Fruit fly (Drosophila melanogaster) whole organism, embryonic: Measurements from ENCODE around the gene Rab9.
A peak's percentile ranks its signal among the peaks of the same experiment; 100 is the strongest.

Source experiments
- Aef1 ChIP-seq: fragments of 200-800 bp; sonication (Bioruptor generic); IDR thresholded peaks from 3 replicates; pipeline ENCODE4 v1.3.6; 2022; ENCODE audit warnings: missing biosample characterization, missing genetic modification characterization
- Awh ChIP-seq: fragments of 200-800 bp; sonication (Bioruptor generic); IDR thresholded peaks from 2 replicates; pipeline ENCODE4, ENCODE4 v1.3.6; 2022; ENCODE audit warnings: missing biosample characterization, missing genetic modification characterization
- CG10321 ChIP-seq: fragments of 200-800 bp; sonication (Bioruptor generic); IDR thresholded peaks from 2 replicates; pipeline ENCODE4 v1.3.6; 2022; ENCODE audit warnings: missing biosample characterization, missing genetic modification characterization
- CG10979 ChIP-seq: fragments of 200-800 bp; sonication (Bioruptor generic); optimal IDR thresholded peaks from 2 replicates; lab custom pipeline; 2018; ENCODE audit warnings: missing biosample characterization, mild to moderate bottlenecking, missing genetic modification characterization, moderate library complexity
- CG11723 ChIP-seq: fragments of 200-800 bp; sonication (Bioruptor generic); optimal IDR thresholded peaks from 2 replicates; lab custom pipeline; 2017; ENCODE audit warnings: missing biosample characterization, mild to moderate bottlenecking, missing genetic modification characterization
- CG12104 ChIP-seq: fragments of 200-800 bp; sonication (Bioruptor generic); optimal IDR thresholded peaks from 3 replicates; lab custom pipeline; 2016; ENCODE audit warnings: missing biosample characterization, missing genetic modification characterization
- CG13424 ChIP-seq: fragments of 200-800 bp; sonication (Bioruptor generic); optimal IDR thresholded peaks from 2 replicates; lab custom pipeline; 2019; ENCODE audit warnings: missing biosample characterization, mild to moderate bottlenecking, missing genetic modification characterization, moderate library complexity
- CG15011 ChIP-seq: fragments of 200-800 bp; sonication (Bioruptor generic); optimal IDR thresholded peaks from 3 replicates; lab custom pipeline; 2018; ENCODE audit warnings: missing biosample characterization, mild to moderate bottlenecking, missing genetic modification characterization
- CG1603 ChIP-seq: fragments of 200-800 bp; sonication (Bioruptor generic); optimal IDR thresholded peaks from 2 replicates; lab custom pipeline; 2019; ENCODE audit warnings: missing biosample characterization, mild to moderate bottlenecking, missing genetic modification characterization, moderate library complexity
- CG2199 ChIP-seq: fragments of 200-800 bp; sonication (Bioruptor generic); IDR thresholded peaks from 3 replicates; pipeline ENCODE4 v1.3.6; 2022; ENCODE audit warnings: missing biosample characterization, missing genetic modification characterization
- CG3281 ChIP-seq: fragments of 200-800 bp; sonication (Bioruptor generic); optimal IDR thresholded peaks from 3 replicates; lab custom pipeline; 2017; ENCODE audit warnings: missing biosample characterization, mild to moderate bottlenecking, missing genetic modification characterization
- CG4360 ChIP-seq: fragments of 200-800 bp; sonication (Bioruptor generic); IDR thresholded peaks from 2 replicates; pipeline ENCODE4 v1.3.6; 2022; ENCODE audit warnings: missing biosample characterization, missing genetic modification characterization
- CG4854 ChIP-seq: fragments of 200-800 bp; sonication (Bioruptor generic); optimal IDR thresholded peaks from 2 replicates; lab custom pipeline; 2016; ENCODE audit warnings: missing biosample characterization, missing genetic modification characterization, inconsistent platforms
- CG6175 ChIP-seq: fragments of 200-800 bp; sonication (Bioruptor generic); IDR thresholded peaks from 3 replicates; pipeline ENCODE4 v1.3.6; 2022; ENCODE audit warnings: missing biosample characterization, missing genetic modification characterization
- CG6689 ChIP-seq: fragments of 200-800 bp; sonication (Bioruptor generic); IDR thresholded peaks from 2 replicates; pipeline ENCODE4 v1.3.6; 2022; ENCODE audit warnings: missing biosample characterization, missing genetic modification characterization
- CG7963 ChIP-seq: fragments of 200-800 bp; sonication (Bioruptor generic); IDR thresholded peaks from 3 replicates; pipeline ENCODE4 v1.3.6; 2022; ENCODE audit warnings: missing biosample characterization, missing genetic modification characterization; ENCODE audit not compliant: partially characterized antibody
- CG9437 ChIP-seq: fragments of 200-800 bp; sonication (Bioruptor generic); optimal IDR thresholded peaks from 2 replicates; lab custom pipeline; 2018; ENCODE audit warnings: missing biosample characterization, mild to moderate bottlenecking, missing genetic modification characterization
- CoRest ChIP-seq: fragments of 200-800 bp; sonication (Bioruptor generic); optimal IDR thresholded peaks from 3 replicates; lab custom pipeline; 2018; ENCODE audit warnings: missing biosample characterization, mild to moderate bottlenecking, missing genetic modification characterization, moderate library complexity
- Drgx ChIP-seq: fragments of 200-800 bp; sonication (Bioruptor generic); IDR thresholded peaks from 2 replicates; pipeline ENCODE4 v1.3.6; 2022; ENCODE audit warnings: missing biosample characterization, missing genetic modification characterization
- E2f1 ChIP-seq: fragments of 200-800 bp; sonication (Bioruptor generic); IDR thresholded peaks from 2 replicates; pipeline ENCODE4 v1.3.6; 2022; ENCODE audit warnings: missing biosample characterization, missing genetic modification characterization
- Fer2 ChIP-seq: fragments of 200-800 bp; sonication (Bioruptor generic); optimal IDR thresholded peaks from 2 replicates; lab custom pipeline; 2018; ENCODE audit warnings: missing biosample characterization, mild to moderate bottlenecking, missing genetic modification characterization, moderate library complexity
- H2.0 ChIP-seq: fragments of 200-800 bp; sonication (Bioruptor generic); IDR thresholded peaks from 2 replicates; pipeline ENCODE4 v1.3.6; 2022; ENCODE audit warnings: missing biosample characterization, missing genetic modification characterization
- Hsf ChIP-seq: fragments of 200-800 bp; sonication (Bioruptor generic); optimal IDR thresholded peaks from 3 replicates; lab custom pipeline; 2016; ENCODE audit warnings: missing biosample characterization, missing genetic modification characterization
- Lhr ChIP-seq: fragments of 200-800 bp; sonication (Bioruptor generic); optimal IDR thresholded peaks from 3 replicates; lab custom pipeline; 2017; ENCODE audit warnings: mild to moderate bottlenecking, missing biosample characterization, missing genetic modification reagents, missing genetic modification characterization
- Meics ChIP-seq: fragments of 200-800 bp; sonication (Bioruptor generic); optimal IDR thresholded peaks from 2 replicates; lab custom pipeline; 2017; ENCODE audit warnings: missing biosample characterization, mild to moderate bottlenecking, missing genetic modification characterization
- Ravus ChIP-seq: fragments of 200-800 bp; sonication (Bioruptor generic); IDR thresholded peaks from 2 replicates; pipeline ENCODE4 v1.3.6; 2022; ENCODE audit warnings: missing biosample characterization, missing genetic modification characterization
- abd-A ChIP-seq: fragments of 200-800 bp; sonication (Bioruptor generic); optimal IDR thresholded peaks from 3 replicates; lab custom pipeline; 2019; ENCODE audit warnings: missing biosample characterization, mild to moderate bottlenecking, missing genetic modification characterization, moderate library complexity
- ara ChIP-seq: fragments of 200-800 bp; sonication (Bioruptor generic); IDR thresholded peaks from 2 replicates; pipeline ENCODE4 v1.3.6; 2022; ENCODE audit warnings: missing biosample characterization, missing genetic modification characterization
- br ChIP-seq: fragments of >200 bp; optimal IDR thresholded peaks from 2 replicates; lab custom pipeline; 2017
- dpn ChIP-seq, 2 experiments: fragments of 200-800 bp; sonication (Bioruptor generic); optimal IDR thresholded peaks; 3 replicates each; lab custom pipeline; 2016; ENCODE audit warnings: missing biosample characterization in 2 of 2, missing genetic modification characterization in 2 of 2
- dysf ChIP-seq: fragments of 200-800 bp; sonication (Bioruptor generic); IDR thresholded peaks from 3 replicates; pipeline ENCODE4 v1.3.6; 2022; ENCODE audit warnings: missing biosample characterization, missing genetic modification characterization
- grau ChIP-seq: fragments of 200-800 bp; optimal IDR thresholded peaks from 3 replicates; lab custom pipeline; 2019; ENCODE audit warnings: missing biosample characterization, mild to moderate bottlenecking, missing genetic modification characterization, moderate library complexity
- gro ChIP-seq: fragments of 200-800 bp; sonication (Bioruptor generic); optimal IDR thresholded peaks from 2 replicates; lab custom pipeline; 2016; ENCODE audit warnings: missing biosample characterization, missing genetic modification characterization
- hkb ChIP-seq, 2 experiments: fragments of 200-800 bp in 1 of 2; fragments of >200 bp in 1 of 2; sonication (Bioruptor generic) in 1 of 2; IDR thresholded peaks in 1 of 2; optimal IDR thresholded peaks in 1 of 2; 2 replicates each; pipeline versions ENCODE4 v1.3.6 to Lab custom; 2017 to 2022; ENCODE audit warnings: missing biosample characterization in 1 of 2, missing genetic modification characterization in 1 of 2
- inv ChIP-seq: fragments of 200-800 bp; sonication (Bioruptor generic); IDR thresholded peaks from 2 replicates; pipeline ENCODE4 v1.3.6; 2022; ENCODE audit warnings: missing biosample characterization, missing genetic modification characterization; ENCODE audit not compliant: partially characterized antibody
- kay ChIP-seq: fragments of 200-800 bp; sonication (Bioruptor generic); optimal IDR thresholded peaks from 2 replicates; lab custom pipeline; 2016; ENCODE audit warnings: missing biosample characterization, missing genetic modification characterization
- pho ChIP-seq: fragments of 200-800 bp; sonication (Bioruptor generic); optimal IDR thresholded peaks from 2 replicates; lab custom pipeline; 2016; ENCODE audit warnings: missing biosample characterization, missing genetic modification characterization
- row ChIP-seq: fragments of 200-800 bp; sonication (Bioruptor generic); IDR thresholded peaks from 3 replicates; pipeline ENCODE4 v1.3.6; 2022; ENCODE audit warnings: missing biosample characterization, missing genetic modification characterization
- run ChIP-seq: fragments of 200-800 bp; sonication (Bioruptor generic); optimal IDR thresholded peaks from 3 replicates; lab custom pipeline; 2018; ENCODE audit warnings: missing biosample characterization, mild to moderate bottlenecking, missing genetic modification characterization
- sens ChIP-seq: fragments of 200-800 bp; sonication (Bioruptor generic); peaks from one replicate; lab custom pipeline; 2016; ENCODE audit warnings: missing biosample characterization, missing genetic modification characterization
- sim ChIP-seq: fragments of 200-800 bp; sonication (Bioruptor generic); IDR thresholded peaks from 2 replicates; pipeline ENCODE4 v1.3.6; 2022; ENCODE audit warnings: missing biosample characterization, missing genetic modification characterization
- slbo ChIP-seq: fragments of 200-800 bp; sonication (Bioruptor generic); IDR thresholded peaks from 2 replicates; pipeline ENCODE4 v1.3.6; 2022; ENCODE audit warnings: missing biosample characterization, missing genetic modification characterization
- sob ChIP-seq: fragments of 200-800 bp; sonication (Bioruptor generic); IDR thresholded peaks from 2 replicates; pipeline ENCODE4 v1.3.6; 2022; ENCODE audit warnings: missing biosample characterization, missing genetic modification characterization
- sr ChIP-seq: fragments of 200-800 bp; sonication (Bioruptor generic); IDR thresholded peaks from 3 replicates; pipeline ENCODE4 v1.3.6; 2022; ENCODE audit warnings: missing biosample characterization, missing genetic modification characterization
- ssp ChIP-seq: fragments of 200-800 bp; sonication (Bioruptor generic); IDR thresholded peaks from 2 replicates; pipeline ENCODE4 v1.3.6; 2022; ENCODE audit warnings: missing biosample characterization, missing genetic modification characterization
- vnd ChIP-seq: fragments of 200-800 bp; sonication (Bioruptor generic); IDR thresholded peaks from 3 replicates; pipeline ENCODE4 v1.3.6; 2022; ENCODE audit warnings: missing biosample characterization, missing genetic modification characterization; ENCODE audit not compliant: partially characterized antibody
- zfh2 ChIP-seq: fragments of 200-800 bp; sonication (Bioruptor generic); optimal IDR thresholded peaks from 2 replicates; lab custom pipeline; 2016; ENCODE audit warnings: missing biosample characterization, missing genetic modification characterization

The Rab9 gene

DNA sequence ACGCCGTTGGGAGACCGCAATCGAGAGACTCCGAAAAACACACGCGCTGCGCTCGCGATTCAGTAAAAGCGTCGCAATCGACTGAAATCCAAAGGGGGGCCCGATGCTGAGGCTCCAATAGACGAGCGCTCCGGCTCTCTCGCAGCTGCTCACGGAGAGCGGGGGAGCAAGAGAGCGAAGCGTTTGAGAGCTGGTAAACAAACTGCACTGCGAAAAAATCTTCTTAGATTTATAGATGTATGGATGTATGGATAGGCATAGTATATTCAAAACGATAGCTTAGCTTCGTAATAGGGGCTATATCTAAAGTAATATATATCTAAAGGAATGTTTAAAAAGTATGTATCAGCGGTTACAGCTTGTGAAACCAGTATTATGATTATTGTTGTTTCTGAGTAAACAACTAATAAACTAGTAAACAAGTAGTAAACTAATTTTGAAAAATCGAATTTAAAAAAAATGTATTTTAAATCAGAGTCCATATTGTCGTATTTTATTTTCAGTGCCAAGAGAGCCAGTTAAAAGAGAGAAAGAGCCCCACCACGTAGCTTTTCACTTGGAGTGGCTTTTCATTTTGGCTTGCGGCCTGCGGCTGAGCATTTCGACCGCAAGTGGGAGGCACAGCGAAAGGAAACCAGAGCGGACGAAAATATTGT is 8.8 kb upstream of the Rab9 start, which contains the start of the genes Alp12 and CG13085 (continued):
- TF ChIP-seq CG6175 (GFP tag; lab: Robert Waterston, UW) = peak; percentile 91
- TF ChIP-seq CG10321 (GFP tag; lab: Robert Waterston, UW) = peak; percentile 78; the same call in 1 of the 2 replicates
- TF ChIP-seq Meics (GFP tag; lab: Kevin White, UChicago) = peak; percentile 99
- TF ChIP-seq zfh2 (GFP tag; lab: Kevin White, UChicago) = peak; percentile 90
- peak; percentile 98 for TF ChIP-seq CG10979 (tag; lab: Kevin White, UChicago)
- TF ChIP-seq sr (GFP tag; lab: Robert Waterston, UW) = peak; percentile 72; the same call in 1 of the 3 replicates
- peak; percentile 91 for TF ChIP-seq CG4854 (GFP tag; lab: Kevin White, UChicago)
- TF ChIP-seq CoRest (tag; lab: Kevin White, UChicago) = peak; percentile 99
- TF ChIP-seq Fer2 (tag; lab: Kevin White, UChicago) = peak; percentile 94
- peak; percentile 99 for TF ChIP-seq CG13424 (tag; lab: Kevin White, UChicago)
- peak; percentile 96 for TF ChIP-seq CG11723
- TF ChIP-seq Hsf (GFP tag; lab: Kevin White, UChicago) = peak; percentile 98
- peak; percentile 93 for TF ChIP-seq Aef1 (GFP tag; lab: Robert Waterston, UW)
- peak; percentile 92 for TF ChIP-seq gro
- TF ChIP-seq Ravus = peak; percentile 88

DNA sequence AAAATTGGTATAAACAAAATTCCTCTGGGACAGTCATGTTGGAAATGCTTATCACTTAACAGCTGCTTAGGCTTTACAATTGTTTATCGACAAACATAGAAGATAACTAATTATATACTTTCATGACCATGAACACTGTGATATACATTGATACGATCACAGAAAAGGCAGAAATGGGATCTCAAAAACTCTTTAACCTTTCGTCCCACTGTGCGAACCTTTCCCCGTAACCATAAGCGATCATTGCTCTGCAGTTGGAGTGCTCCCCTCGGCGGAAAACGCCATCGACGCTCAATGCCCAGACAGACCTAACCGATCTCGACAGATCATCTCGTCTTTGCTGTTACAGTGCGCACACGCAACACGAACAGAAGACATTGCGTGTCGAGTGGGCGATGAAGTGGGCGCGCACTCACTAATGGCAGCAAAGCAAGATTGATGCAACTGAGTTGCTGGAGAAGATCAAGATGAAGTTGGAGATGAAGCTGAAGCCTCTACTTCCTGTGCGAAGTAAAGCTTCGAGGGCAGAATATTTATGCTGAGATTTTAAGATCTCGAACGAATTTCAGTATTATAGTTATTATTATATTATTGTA is 8.0 kb upstream of the Rab9 start:
- TF ChIP-seq gro (no peak), E2f1 (GFP tag; lab: Robert Waterston, UW) (0 out of 2 replicates have a peak, but pooled peaks have one; percentile 20), sob (GFP tag; lab: Robert Waterston, UW) (0 out of 2 replicates have a peak, but pooled peaks have one; percentile 8), sr (GFP tag; lab: Robert Waterston, UW) (peak; percentile 72; the same call in 2 of the 3 replicates), sens (peak; percentile 82), CG7963 (GFP tag; lab: Robert Waterston, UW) (no peak), Awh (no peak), vnd (0 out of 3 replicates have a peak, but pooled peaks have one; percentile 16), Drgx (GFP tag; lab: Robert Waterston, UW) (peak; percentile 8; the same call in 1 of the 2 replicates), inv (GFP tag; lab: Robert Waterston, UW) (no peak), CG15011 (GFP tag; lab: Kevin White, UChicago) (no peak), kay (GFP tag; lab: Kevin White, UChicago) (no peak), slbo (GFP tag; lab: Robert Waterston, UW) (peak; percentile 25; the same call in 1 of the 2 replicates), grau (tag; lab: Kevin White, UChicago) (peak; percentile 74), CG3281 (no peak), CG6689 (0 out of 2 replicates have a peak, but pooled peaks have one; percentile 8), CG2199 (0 out of 3 replicates have a peak, but pooled peaks have one; percentile 19), CG9437 (no peak), ssp (GFP tag; lab: Robert Waterston, UW) (0 out of 2 replicates have a peak, but pooled peaks have one; percentile 13), H2.0 (peak; percentile 3; the same call in 1 of the 2 replicates), dysf (GFP tag; lab: Robert Waterston, UW) (peak; percentile 13; the same call in 1 of the 3 replicates), CG12104 (GFP tag; lab: Kevin White, UChicago) (no peak), br (no peak), pho (GFP tag; lab: Kevin White, UChicago) (peak; percentile 3), CG1603 (peak; percentile 5), dpn (GFP tag; optimal IDR thresholded peaks at IDR 0.05; lab: Kevin White, UChicago) (no peak), CG13424 (tag; lab: Kevin White, UChicago) (no peak), abd-A (tag; lab: Kevin White, UChicago) (no peak), sim (GFP tag; lab: Robert Waterston, UW) (no peak), Lhr (GFP tag; lab: Kevin White, UChicago) (no peak), CG4360 (GFP tag; lab: Robert Waterston, UW) (no peak), ara (GFP tag; lab: Robert Waterston, UW) (0 out of 2 replicates have a peak, but pooled peaks have one; percentile 18), run (no peak), hkb (optimal IDR thresholded peaks at IDR 0.05; lab: Kevin White, UChicago) (no peak), hkb (GFP tag; IDR thresholded peaks at IDR 0.05; lab: Robert Waterston, UW) (no peak), row (GFP tag; lab: Robert Waterston, UW) (peak; percentile 13; the same call in 1 of the 3 replicates)
